Worm (Caenorhabditis elegans) whole organism, L4/young adult: ENCODE results near the gene nog-1.
A peak's percentile ranks its signal among the peaks of the same experiment; 100 is the strongest.

Experiments
- W03F9.2 ChIP-seq: fragments of 150-350 bp; optimal IDR thresholded peaks from 2 replicates; lab custom pipeline; 2014; ENCODE audit warnings: missing biosample characterization, missing genetic modification characterization
- dao-5 ChIP-seq: sonication (generic microtip); optimal IDR thresholded peaks from 2 replicates; lab custom pipeline; 2016; ENCODE audit warnings: missing genotype, missing genetic modification characterization, moderate library complexity, missing compliant biosample characterization
- him-1 ChIP-seq: sonication (generic microtip); optimal IDR thresholded peaks from 2 replicates; lab custom pipeline; 2016; ENCODE audit warnings: missing genotype, missing genetic modification reagents, missing genetic modification characterization, missing compliant biosample characterization

Gene nog-1

ce11 chrIV:425995-426394 is 32.3 kb downstream of the nog-1 start, which contains the start of gene garr-1:
TSS of gene garr-1 (plus strand) at chrIV:426168.
- TF ChIP-seq dao-5 (tag; lab: Kevin White, UChicago): no peak
- no peak for TF ChIP-seq W03F9.2 (tag; lab: Kevin White, UChicago)
- TF ChIP-seq him-1 (tag; lab: Kevin White, UChicago): no peak

ce11 chrIV:426597-426996 is 32.9 kb downstream of the nog-1 start:
- TF ChIP-seq dao-5 (tag; lab: Kevin White, UChicago) (no peak), W03F9.2 (tag; lab: Kevin White, UChicago) (no peak), him-1 (tag; lab: Kevin White, UChicago) (no peak)

- TF ChIP-seq him-1 (tag; lab: Kevin White, UChicago): no peak
- TF ChIP-seq dao-5 (tag; lab: Kevin White, UChicago): no peak
- no peak for TF ChIP-seq W03F9.2 (tag; lab: Kevin White, UChicago)
Measured at ce11 chrIV:427100-427908, 33.6 kb downstream of the nog-1 start.

ce11 chrIV:428869-429268 is 35.2 kb downstream of the nog-1 start, which contains the start of gene Y66H1A.5:
TSS of gene Y66H1A.5 (minus strand) at chrIV:429133.
- TF ChIP-seq him-1 (tag; lab: Kevin White, UChicago) (no peak), dao-5 (tag; lab: Kevin White, UChicago) (no peak), W03F9.2 (tag; lab: Kevin White, UChicago) (no peak)

- TF ChIP-seq him-1 (tag; lab: Kevin White, UChicago): no peak
- no peak for TF ChIP-seq dao-5 (tag; lab: Kevin White, UChicago)
- no peak for TF ChIP-seq W03F9.2 (tag; lab: Kevin White, UChicago)
Measured at ce11 chrIV:438384-438783, 44.7 kb downstream of the nog-1 start.

- TF ChIP-seq him-1 (tag; lab: Kevin White, UChicago) (no peak), dao-5 (tag; lab: Kevin White, UChicago) (no peak), W03F9.2 (tag; lab: Kevin White, UChicago) (no peak)
Measured at ce11 chrIV:440509-440908, 46.8 kb downstream of the nog-1 start, which contains the start of gene hum-8. TSS of gene hum-8 (minus strand) at chrIV:440554.

- TF ChIP-seq W03F9.2 (tag; lab: Kevin White, UChicago) (peak; percentile 89), dao-5 (tag; lab: Kevin White, UChicago) (no peak), him-1 (tag; lab: Kevin White, UChicago) (peak; percentile 39)
Measured at ce11 chrIV:443622-444021, 49.9 kb downstream of the nog-1 start, which contains the start of gene mrpl-55. TSS of gene mrpl-55 (plus strand) at chrIV:443985.

ce11 chrIV:445377-445776 is 51.7 kb downstream of the nog-1 start, which contains the start of gene dpm-1:
TSS of gene dpm-1 (plus strand) at chrIV:445677.
- TF ChIP-seq him-1 (tag; lab: Kevin White, UChicago): no peak
- TF ChIP-seq W03F9.2 (tag; lab: Kevin White, UChicago): no peak
- TF ChIP-seq dao-5 (tag; lab: Kevin White, UChicago): no peak
